Worm (Caenorhabditis elegans) whole organism, L4 larva: Measurements from ENCODE around the gene Y71H2AM.12.

Experiments used
- D1046.2 ChIP-seq: fragments of 200-800 bp; sonication (Bioruptor generic); IDR thresholded peaks from 2 replicates; pipeline ENCODE4 v1.3.6; 2022; ENCODE audit warnings: missing genetic modification characterization, missing compliant biosample characterization
- F10B5.3 ChIP-seq: sonication (generic microtip); optimal IDR thresholded peaks from 2 replicates; lab custom pipeline; 2016; ENCODE audit warnings: mild to moderate bottlenecking, missing genetic modification characterization, missing compliant biosample characterization
- F49E8.2 ChIP-seq: sonication (generic microtip); optimal IDR thresholded peaks from 2 replicates; lab custom pipeline; 2016; ENCODE audit warnings: missing compliant biosample characterization, mild to moderate bottlenecking, missing genetic modification characterization, borderline replicate concordance
- T20F7.1 ChIP-seq: fragments of 200-800 bp; sonication (Bioruptor generic); optimal IDR thresholded peaks from 2 replicates; lab custom pipeline; 2018; ENCODE audit warnings: mild to moderate bottlenecking, missing genetic modification characterization, missing compliant biosample characterization
- ceh-44 ChIP-seq: fragments of 200-800 bp; sonication (Bioruptor generic); IDR thresholded peaks from 2 replicates; pipeline ENCODE4 v1.3.6; 2022; ENCODE audit warnings: missing genetic modification reagents, missing genetic modification characterization, missing compliant biosample characterization
- ceh-82 ChIP-seq: sonication (generic microtip); optimal IDR thresholded peaks from 2 replicates; lab custom pipeline; 2017; ENCODE audit warnings: missing biosample characterization, missing genetic modification characterization
- ctbp-1 ChIP-seq: fragments of 200-800 bp; sonication (Bioruptor generic); IDR thresholded peaks from 2 replicates; pipeline ENCODE4 v1.3.6; 2022; ENCODE audit warnings: missing genetic modification reagents, missing genetic modification characterization, missing compliant biosample characterization
- daf-16 ChIP-seq, 3 experiments: sonication (generic microtip); optimal IDR thresholded peaks; 2 replicates each; lab custom pipeline; 2016 to 2017; ENCODE audit warnings: missing genetic modification characterization in 3 of 3, missing genetic modification reagents in 3 of 3, mild to moderate bottlenecking in 2 of 3, missing compliant biosample characterization in 2 of 3, missing biosample characterization in 1 of 3, moderate library complexity in 1 of 3
- daf-8 ChIP-seq: fragments of 200-800 bp; sonication (Bioruptor generic); IDR thresholded peaks from 2 replicates; pipeline ENCODE4 v1.3.6; 2022; ENCODE audit warnings: missing genetic modification characterization, missing compliant biosample characterization
- dmd-6 ChIP-seq: fragments of 200-800 bp; sonication (Bioruptor generic); IDR thresholded peaks from 2 replicates; pipeline ENCODE4 v1.3.6; 2022; ENCODE audit warnings: missing genetic modification reagents, missing genetic modification characterization, missing compliant biosample characterization
- duxl-1 ChIP-seq: sonication (generic microtip); optimal IDR thresholded peaks from 2 replicates; lab custom pipeline; 2016; ENCODE audit warnings: mild to moderate bottlenecking, missing genetic modification characterization, moderate library complexity, missing compliant biosample characterization; ENCODE audit not compliant: poor library complexity
- dve-1 ChIP-seq: sonication (generic microtip); optimal IDR thresholded peaks from 2 replicates; lab custom pipeline; 2017; ENCODE audit warnings: antibody characterized with exemption, mild to moderate bottlenecking, missing genetic modification characterization, missing compliant biosample characterization; ENCODE audit not compliant: insufficient read depth
- egl-27 ChIP-seq: sonication (generic microtip); optimal IDR thresholded peaks from 3 replicates; lab custom pipeline; 2017; ENCODE audit warnings: missing biosample characterization, missing genetic modification reagents, missing genetic modification characterization
- hlh-11 ChIP-seq: fragments of 200-800 bp; sonication (Bioruptor generic); optimal IDR thresholded peaks from 2 replicates; lab custom pipeline; 2018; ENCODE audit warnings: mild to moderate bottlenecking, missing genetic modification characterization, missing compliant biosample characterization
- jun-1 ChIP-seq: fragments of 150-350 bp; optimal IDR thresholded peaks from 2 replicates; lab custom pipeline; 2014; ENCODE audit warnings: missing biosample characterization, missing genetic modification reagents, missing genetic modification characterization
- lin-1 ChIP-seq: fragments of 200-800 bp; sonication (Bioruptor generic); IDR thresholded peaks from 2 replicates; pipeline ENCODE4 v1.3.6; 2022; ENCODE audit warnings: missing genetic modification reagents, missing genetic modification characterization, missing compliant biosample characterization
- lin-29 ChIP-seq: fragments of 200-800 bp; sonication (Bioruptor generic); IDR thresholded peaks from 2 replicates; pipeline ENCODE4 v1.3.6; 2022; ENCODE audit warnings: missing genetic modification reagents, missing genetic modification characterization, missing compliant biosample characterization
- madf-5 ChIP-seq, 2 experiments: fragments of 200-800 bp; sonication (Bioruptor generic); IDR thresholded peaks; 2 replicates each; pipeline ENCODE4 v1.3.6; 2022; ENCODE audit warnings: missing compliant biosample characterization in 2 of 2, missing genetic modification characterization in 2 of 2
- mxl-2 ChIP-seq: fragments of 200-800 bp; sonication (Bioruptor generic); conservative IDR thresholded peaks from 2 replicates; pipeline ENCODE4 v1.3.6; 2022; ENCODE audit warnings: missing genetic modification reagents, missing genetic modification characterization, missing compliant biosample characterization
- nhr-10 ChIP-seq: fragments of 150-350 bp; optimal IDR thresholded peaks from 2 replicates; lab custom pipeline; 2014; ENCODE audit warnings: missing biosample characterization, missing genetic modification characterization
- nhr-102 ChIP-seq: sonication (generic microtip); optimal IDR thresholded peaks from 2 replicates; lab custom pipeline; 2016; ENCODE audit warnings: mild to moderate bottlenecking, missing genetic modification characterization, moderate library complexity, missing compliant biosample characterization
- nhr-237 ChIP-seq: sonication (generic microtip); optimal IDR thresholded peaks from 2 replicates; lab custom pipeline; 2017; ENCODE audit warnings: missing biosample characterization, missing genetic modification characterization
- nhr-28 ChIP-seq: fragments of 150-350 bp; optimal IDR thresholded peaks from 2 replicates; lab custom pipeline; 2014; ENCODE audit warnings: missing biosample characterization, missing genetic modification characterization
- nhr-77 ChIP-seq: fragments of 150-350 bp; optimal IDR thresholded peaks from 2 replicates; lab custom pipeline; 2014; ENCODE audit warnings: missing biosample characterization, missing genetic modification characterization
- php-3 ChIP-seq: fragments of 200-800 bp; sonication (Bioruptor generic); IDR thresholded peaks from 2 replicates; pipeline ENCODE4 v1.3.6; 2022; ENCODE audit warnings: missing genetic modification reagents, missing genetic modification characterization, missing compliant biosample characterization
- pqm-1 ChIP-seq: sonication (generic microtip); optimal IDR thresholded peaks from 2 replicates; lab custom pipeline; 2017; ENCODE audit warnings: missing biosample characterization, missing genetic modification characterization
- rbr-2 ChIP-seq: sonication (generic microtip); optimal IDR thresholded peaks from 2 replicates; lab custom pipeline; 2016; ENCODE audit warnings: missing genotype, missing genetic modification characterization, missing compliant biosample characterization
- skn-1 ChIP-seq: fragments of 150-350 bp; optimal IDR thresholded peaks from 2 replicates; lab custom pipeline; 2014; ENCODE audit warnings: missing biosample characterization, missing genetic modification characterization
- snpc-1.2 ChIP-seq: fragments of 200-800 bp; sonication (Bioruptor generic); IDR thresholded peaks from 2 replicates; pipeline ENCODE4 v1.3.6; 2022; ENCODE audit warnings: missing genetic modification reagents, missing genetic modification characterization, missing compliant biosample characterization
- snpc-4 ChIP-seq: fragments of 150-350 bp; optimal IDR thresholded peaks from 2 replicates; lab custom pipeline; 2014; ENCODE audit warnings: missing biosample characterization, missing genetic modification characterization
- spr-1 ChIP-seq: sonication (generic microtip); optimal IDR thresholded peaks from 2 replicates; lab custom pipeline; 2016; ENCODE audit warnings: mild to moderate bottlenecking, missing genetic modification characterization, missing compliant biosample characterization
- tag-97 ChIP-seq: fragments of 200-800 bp; sonication (Bioruptor generic); IDR thresholded peaks from 2 replicates; pipeline ENCODE4 v1.3.6; 2022; ENCODE audit warnings: missing genetic modification characterization, missing compliant biosample characterization
- unc-130 ChIP-seq: sonication (generic microtip); optimal IDR thresholded peaks from 2 replicates; lab custom pipeline; 2016; ENCODE audit warnings: missing genetic modification reagents, missing genetic modification characterization, missing compliant biosample characterization
- vab-7 ChIP-seq: fragments of 200-800 bp; sonication (Bioruptor generic); IDR thresholded peaks from 2 replicates; pipeline ENCODE4 v1.3.6; 2022; ENCODE audit warnings: missing genetic modification reagents, missing genetic modification characterization, missing compliant biosample characterization
- zfp-2 ChIP-seq: sonication (generic microtip); optimal IDR thresholded peaks from 2 replicates; lab custom pipeline; 2016; ENCODE audit warnings: mild to moderate bottlenecking, missing genetic modification characterization, missing compliant biosample characterization
- zip-11 ChIP-seq: fragments of 200-800 bp; sonication (Bioruptor generic); IDR thresholded peaks from 2 replicates; pipeline ENCODE4 v1.3.6; 2022; ENCODE audit warnings: missing genetic modification characterization, missing compliant biosample characterization
- zip-2 ChIP-seq: fragments of 150-350 bp; optimal IDR thresholded peaks from 2 replicates; lab custom pipeline; 2014; ENCODE audit warnings: missing biosample characterization, missing genetic modification characterization

The Y71H2AM.12 gene

DNA sequence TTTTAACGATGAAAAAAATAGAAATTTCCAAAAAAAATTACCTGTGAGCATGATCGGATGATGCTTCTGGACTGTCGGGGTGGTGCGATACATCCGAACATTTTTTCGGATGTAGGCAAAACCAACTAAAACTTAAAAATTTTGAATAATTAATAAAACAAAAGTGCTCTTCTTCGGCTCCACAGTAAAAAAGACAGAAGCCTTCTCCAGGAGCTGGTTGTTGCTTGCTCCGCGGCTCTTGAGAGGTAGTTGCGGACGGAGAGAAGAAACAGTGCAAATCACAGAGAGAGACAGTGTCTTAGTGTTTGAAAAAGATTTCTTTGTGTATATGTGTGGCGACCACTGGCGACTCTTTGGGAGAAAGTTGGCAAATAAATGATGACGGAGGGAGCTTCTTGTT, 22.4 kb upstream of the Y71H2AM.12 start, which contains the start of gene gldi-9:
TSS of gene gldi-9 (minus strand) at position 101 of the 400 bp plus-strand sequence.
- TF ChIP-seq ctbp-1: no peak

DNA sequence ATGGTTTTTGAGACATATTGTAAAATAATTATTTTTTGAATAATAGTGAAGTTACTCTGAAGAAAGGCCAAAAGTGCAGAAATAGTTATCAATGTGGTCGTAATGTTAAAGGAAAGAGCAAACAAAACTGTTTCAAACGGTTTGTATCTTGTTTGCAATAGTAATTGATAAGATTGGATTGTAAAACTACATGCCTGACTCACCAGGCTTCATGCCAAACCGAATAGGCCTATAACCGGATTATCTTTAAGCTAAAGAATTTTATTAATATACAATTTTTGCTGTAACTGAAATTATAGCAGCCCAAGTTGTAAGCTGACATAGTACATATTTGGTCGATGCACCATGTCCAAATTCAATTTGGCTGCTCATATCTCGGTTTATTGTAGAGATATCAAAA, 12.7 kb upstream of the Y71H2AM.12 start, which contains the start of gene Y71H2AM.14:
TSS of gene Y71H2AM.14 (minus strand) at position 101 of the 400 bp plus-strand sequence.
- TF ChIP-seq unc-130 (GFP tag; lab: Kevin White, UChicago) (no peak), zip-11 (GFP tag; lab: Robert Waterston, UW) (no peak), lin-29 (GFP tag; lab: Robert Waterston, UW) (no peak), pqm-1 (tag; lab: Kevin White, UChicago) (peak; percentile 43), egl-27 (no peak), madf-5 (GFP tag; IDR thresholded peaks at IDR 0.05; lab: Robert Waterston, UW) (no peak)
- TF ChIP-seq, all 104 proteins: peak for 1

DNA sequence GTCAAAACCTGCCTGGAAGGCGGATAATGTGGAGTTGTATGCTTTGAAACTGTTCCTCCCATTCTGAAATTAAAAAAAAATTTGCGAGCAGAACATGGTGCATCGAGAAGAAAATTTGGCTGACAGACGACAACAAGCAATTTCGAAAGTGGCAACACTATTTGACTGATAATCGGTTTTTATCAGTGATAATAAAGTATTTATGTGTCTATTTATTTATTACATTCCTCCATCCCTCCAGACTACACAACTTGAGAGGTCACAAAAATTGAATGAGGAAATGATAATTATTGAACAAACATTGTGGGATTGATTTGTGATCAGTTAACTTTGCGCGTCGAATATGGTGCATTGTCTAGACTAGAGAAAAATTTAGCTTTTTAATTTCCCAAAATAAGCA, 5.6 kb upstream of the Y71H2AM.12 start, which contains the start of gene cest-25:
TSS of gene cest-25 (minus strand) at position 63 of the 400 bp plus-strand sequence.
- TF ChIP-seq daf-16 (GFP tag; optimal IDR thresholded peaks at IDR 0.05; lab: Kevin White, UChicago) (peak in 1 of 2 experiments; percentile 53), daf-16 (tag; optimal IDR thresholded peaks at IDR 0.05; lab: Kevin White, UChicago) (peak; percentile 95), jun-1 (tag; lab: Kevin White, UChicago) (no peak), php-3 (GFP tag; lab: Robert Waterston, UW) (peak; percentile 90), ceh-82 (tag; lab: Kevin White, UChicago) (no peak), nhr-10 (tag; lab: Kevin White, UChicago) (no peak), unc-130 (GFP tag; lab: Kevin White, UChicago) (no peak), nhr-237 (tag; lab: Kevin White, UChicago) (no peak), zip-2 (tag; lab: Kevin White, UChicago) (no peak), hlh-11 (peak; percentile 71), ceh-44 (GFP tag; lab: Robert Waterston, UW) (no peak), nhr-102 (tag; lab: Kevin White, UChicago) (peak; percentile 7), F49E8.2 (tag; lab: Kevin White, UChicago) (no peak), D1046.2 (GFP tag; lab: Robert Waterston, UW) (no peak), skn-1 (no peak), zfp-2 (tag; lab: Kevin White, UChicago) (no peak), vab-7 (no peak), madf-5 (GFP tag; IDR thresholded peaks at IDR 0.05; lab: Robert Waterston, UW) (no peak), duxl-1 (tag; lab: Kevin White, UChicago) (no peak), lin-1 (GFP tag; lab: Robert Waterston, UW) (0 out of 2 replicates have a peak, but pooled peaks have one; percentile 25), tag-97 (no peak), nhr-77 (peak; percentile 71), dve-1 (tag; lab: Kevin White, UChicago) (peak; percentile 81), T20F7.1 (peak; percentile 21), nhr-28 (tag; lab: Kevin White, UChicago) (peak; percentile 96), F10B5.3 (tag; lab: Kevin White, UChicago) (no peak), pqm-1 (tag; lab: Kevin White, UChicago) (peak; percentile 97), mxl-2 (GFP tag; lab: Robert Waterston, UW) (no peak), rbr-2 (tag; lab: Kevin White, UChicago) (no peak), daf-8 (GFP tag; lab: Robert Waterston, UW) (no peak), snpc-1.2 (no peak), snpc-4 (tag; lab: Kevin White, UChicago) (no peak), spr-1 (tag; lab: Kevin White, UChicago) (no peak), dmd-6 (peak; percentile 77)
